Fruit fly (Drosophila melanogaster): Measurements from ENCODE around the gene Uch-L5.
A peak's percentile ranks its signal among the peaks of the same experiment; 100 is the strongest.

Uch-L5 gene

dm6 chr3L:9508653-9509036 lies 31.9 kb upstream of the Uch-L5 start (continued):
- TF ChIP-seq ATbp (GFP tag; optimal IDR thresholded peaks at IDR 0.05) (peak; percentile 74), E2f1 (GFP tag; IDR thresholded peaks at IDR 0.05) (0 out of 2 replicates have a peak, but pooled peaks have one; percentile 22), unpg (GFP tag; optimal IDR thresholded peaks at IDR 0.05) (peak; percentile 75), Doc2 (GFP tag; IDR thresholded peaks at IDR 0.05) (no peak), Ada2b (GFP tag; IDR thresholded peaks at IDR 0.05) (no peak; the same call in 1 of the 2 replicates), Fer3 (tag; optimal IDR thresholded peaks at IDR 0.05) (peak; percentile 50), org-1 (GFP tag; optimal IDR thresholded peaks at IDR 0.05) (peak; percentile 24), Atf6 (GFP tag; IDR thresholded peaks at IDR 0.05) (peak; percentile 51; the same call in 1 of the 2 replicates), CG10431 (GFP tag; optimal IDR thresholded peaks at IDR 0.05) (no peak), CG17361 (GFP tag; IDR thresholded peaks at IDR 0.05) (peak; percentile 74), CG15601 (tag; optimal IDR thresholded peaks at IDR 0.05) (peak; percentile 73), gsb-n (tag; optimal IDR thresholded peaks at IDR 0.05) (peak; percentile 79), CG32772 (GFP tag; IDR thresholded peaks at IDR 0.05) (no peak; the same call in 1 of the 2 replicates), CG12104 (GFP tag; optimal IDR thresholded peaks at IDR 0.05) (no peak), CG31441 (GFP tag; IDR thresholded peaks at IDR 0.05) (peak; percentile 74), bcd (GFP tag; optimal IDR thresholded peaks at IDR 0.05) (peak; percentile 44), Rx (GFP tag; IDR thresholded peaks at IDR 0.05) (0 out of 2 replicates have a peak, but pooled peaks have one; percentile 14), esg (GFP tag; conservative IDR thresholded peaks at IDR 0.05) (0 out of 2 replicates have a peak, but pooled peaks have one; percentile 13), CG15269 (tag; optimal IDR thresholded peaks at IDR 0.05) (peak; percentile 70), CG14710 (tag; optimal IDR thresholded peaks at IDR 0.05) (peak; percentile 61), Optix (GFP tag; IDR thresholded peaks at IDR 0.05) (no peak), CG18599 (GFP tag; optimal IDR thresholded peaks at IDR 0.05) (peak; percentile 37), Asciz (GFP tag; optimal IDR thresholded peaks at IDR 0.05) (peak; percentile 63), wdn (GFP tag; IDR thresholded peaks at IDR 0.05) (peak; percentile 40; the same call in 1 of the 2 replicates), Hr3 (GFP tag; optimal IDR thresholded peaks at IDR 0.05) (peak; percentile 53), eyg (GFP tag; optimal IDR thresholded peaks at IDR 0.05) (no peak), grau (tag; optimal IDR thresholded peaks at IDR 0.05) (peak; percentile 61)

DNA sequence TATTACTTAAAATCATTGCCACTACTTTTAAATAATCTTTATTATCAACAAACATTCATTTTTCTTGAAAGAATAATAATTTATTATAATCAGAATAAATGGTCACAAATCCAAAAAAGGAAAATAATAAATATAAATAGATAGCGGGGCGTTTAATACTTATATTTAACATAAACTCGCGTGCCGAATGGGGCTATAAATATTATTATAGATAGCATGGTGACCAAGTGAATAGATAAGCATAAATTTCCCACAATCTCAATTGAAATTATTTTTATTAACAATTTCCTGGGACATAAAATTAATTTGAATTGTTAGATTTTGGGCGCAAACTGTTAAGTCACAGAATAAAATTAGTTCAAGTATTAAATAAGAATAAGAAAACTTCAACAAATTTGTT lies 29.7 kb upstream of the Uch-L5 start:
- TF ChIP-seq lov (optimal IDR thresholded peaks at IDR 0.05) (no peak), lov (GFP tag; IDR thresholded peaks at IDR 0.05) (no peak), CG12769 (tag; optimal IDR thresholded peaks at IDR 0.05) (no peak), exex (tag; optimal IDR thresholded peaks at IDR 0.05) (peak; percentile 64), jigr1 (GFP tag; IDR thresholded peaks at IDR 0.05) (no peak), CG12236 (GFP tag; optimal IDR thresholded peaks at IDR 0.05) (no peak), Rx (GFP tag; IDR thresholded peaks at IDR 0.05) (no peak), gcm2 (GFP tag; optimal IDR thresholded peaks at IDR 0.05) (no peak)

DNA sequence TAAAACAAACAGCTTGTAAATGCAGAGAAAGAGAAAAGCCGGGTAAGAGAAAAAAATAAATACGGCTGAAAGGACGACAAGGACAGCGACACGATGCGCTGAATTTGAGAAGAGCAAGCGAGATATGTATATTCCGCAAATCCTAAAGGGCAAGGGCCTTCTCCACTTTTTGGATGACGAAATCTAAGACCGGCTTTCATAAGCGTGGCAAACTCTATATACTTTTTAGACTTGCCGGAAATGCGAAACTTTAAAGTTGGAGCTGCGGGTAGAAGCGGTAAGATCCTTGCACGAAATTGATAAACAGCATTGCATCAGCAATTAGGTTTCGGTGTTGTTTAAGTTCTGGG lies 28.9 kb upstream of the Uch-L5 start:
- TF ChIP-seq psq (GFP tag; optimal IDR thresholded peaks at IDR 0.05) (no peak), Poxn (GFP tag; IDR thresholded peaks at IDR 0.05) (no peak), corto (GFP tag; optimal IDR thresholded peaks at IDR 0.05) (no peak), CG8924 (tag; optimal IDR thresholded peaks at IDR 0.05) (no peak), CG30020 (tag; optimal IDR thresholded peaks at IDR 0.05) (no peak), CG13624 (GFP tag; optimal IDR thresholded peaks at IDR 0.05) (no peak), sna (GFP tag; IDR thresholded peaks at IDR 0.05; ENCODE audit: partially characterized antibody) (no peak), amos (GFP tag; IDR thresholded peaks at IDR 0.05; ENCODE audit: partially characterized antibody) (no peak), CG3726 (GFP tag; IDR thresholded peaks at IDR 0.05) (no peak), Oaz (GFP tag; IDR thresholded peaks at IDR 0.05) (no peak), Fer1 (GFP tag; optimal IDR thresholded peaks at IDR 0.05) (no peak), Neu2 (GFP tag; optimal IDR thresholded peaks at IDR 0.05; ENCODE audit: borderline replicate concordance) (no peak), CG13894 (tag; optimal IDR thresholded peaks at IDR 0.05) (peak; percentile 29), sens (GFP tag) (peak; percentile 26), chinmo (GFP tag; IDR thresholded peaks at IDR 0.05; ENCODE audit: partially characterized antibody) (no peak), CG17361 (GFP tag; IDR thresholded peaks at IDR 0.05) (peak; percentile 46; the same call in 2 of the 3 replicates), trh (GFP tag; optimal IDR thresholded peaks at IDR 0.05) (no peak), Trl (optimal IDR thresholded peaks at IDR 0.05) (peak; percentile 9 to 21), Trl (GFP tag; optimal IDR thresholded peaks at IDR 0.05) (no peak)
